Fruit fly (Drosophila melanogaster): ENCODE measurements around the gene CG13727.

DNA sequence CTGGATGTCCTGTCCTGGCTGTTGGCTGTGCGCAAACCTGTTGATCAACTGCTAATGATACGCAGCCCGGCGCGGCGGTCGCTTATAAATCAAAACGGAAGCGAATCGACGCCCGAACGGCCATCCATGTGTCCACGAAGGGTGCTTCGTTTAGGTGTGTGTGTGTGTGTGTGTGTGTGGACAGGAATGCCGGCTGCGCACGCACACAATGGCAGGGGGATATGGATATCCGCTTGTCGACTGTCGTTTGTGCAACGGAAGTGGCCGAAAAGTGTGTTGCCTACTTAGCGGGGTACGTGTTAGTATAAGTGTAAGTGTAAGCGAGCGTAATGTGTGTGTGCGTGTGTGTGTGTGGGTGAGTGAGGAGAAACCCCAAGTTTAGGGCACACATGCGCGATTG, 8.5 kb upstream of the CG13727 start, which contains the start of gene Mip:
- TF ChIP-seq NFAT (GFP tag; IDR thresholded peaks at IDR 0.05) (no peak), dmrt99B (tag; optimal IDR thresholded peaks at IDR 0.05) (no peak), Ets97D (GFP tag; optimal IDR thresholded peaks at IDR 0.05) (peak; percentile 12)

Measured in whole organism, embryonic.